Fruit fly (Drosophila melanogaster): Measurements from ENCODE around the gene eff.

eff gene

DNA sequence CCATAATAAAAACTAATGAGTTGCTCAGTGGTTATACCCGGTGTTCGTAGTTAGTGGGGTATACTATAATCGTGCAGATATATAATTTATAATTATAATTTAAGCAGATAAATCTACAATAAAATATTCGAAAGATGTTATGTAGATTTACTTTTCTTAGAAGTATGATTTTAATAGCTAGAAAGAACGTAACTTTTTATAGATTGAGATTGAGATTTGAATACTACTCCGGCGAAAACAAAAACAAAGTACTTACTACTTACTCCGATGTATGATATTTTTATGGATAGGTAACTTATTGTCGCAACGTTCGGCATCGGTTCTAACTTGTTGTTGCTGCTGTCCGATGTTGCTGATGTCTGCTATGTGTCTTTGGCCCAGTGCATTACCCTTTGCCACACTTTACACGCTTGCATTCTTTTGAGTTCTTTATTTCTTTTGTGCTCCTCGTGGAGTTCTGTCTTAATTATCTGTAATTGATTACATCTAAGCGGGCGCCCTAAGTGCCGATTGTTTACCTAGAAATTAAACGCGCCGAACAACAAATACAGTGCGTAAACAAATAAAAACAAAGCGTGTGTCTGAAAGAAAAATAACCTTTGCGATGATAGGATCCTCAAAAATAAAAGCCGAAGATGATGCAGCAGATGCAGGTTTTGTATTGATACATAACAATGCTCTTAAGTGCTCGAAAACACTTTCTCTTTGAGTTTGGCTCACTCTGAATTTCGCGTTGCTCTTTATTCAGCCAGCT, 7.4 kb upstream of the eff start (continued):
- TF ChIP-seq CG3281 (GFP tag; optimal IDR thresholded peaks at IDR 0.05): no peak
- TF ChIP-seq amos (GFP tag; IDR thresholded peaks at IDR 0.05; ENCODE audit: partially characterized antibody): no peak
- no peak for TF ChIP-seq CG32767 (GFP tag; IDR thresholded peaks at IDR 0.05)
- no peak for TF ChIP-seq CG16779 (GFP tag; IDR thresholded peaks at IDR 0.05)
- no peak for TF ChIP-seq ewg (GFP tag; optimal IDR thresholded peaks at IDR 0.05)
- no peak for TF ChIP-seq CG9817 (tag; optimal IDR thresholded peaks at IDR 0.05)
- no peak for TF ChIP-seq Dip2 (GFP tag; IDR thresholded peaks at IDR 0.05)
- peak; percentile 64 for TF ChIP-seq CG10979 (tag; optimal IDR thresholded peaks at IDR 0.05)
- no peak for TF ChIP-seq Lpt (GFP tag; optimal IDR thresholded peaks at IDR 0.05)
- TF ChIP-seq tin (GFP tag; optimal IDR thresholded peaks at IDR 0.05): no peak
- no peak for TF ChIP-seq CG4282 (GFP tag; optimal IDR thresholded peaks at IDR 0.05)
- TF ChIP-seq prd (optimal IDR thresholded peaks at IDR 0.05): no peak
- no peak for TF ChIP-seq prd (GFP tag; IDR thresholded peaks at IDR 0.05)
- TF ChIP-seq da (GFP tag; optimal IDR thresholded peaks at IDR 0.05): no peak
- no peak for TF ChIP-seq ken (GFP tag; IDR thresholded peaks at IDR 0.05)
- no peak for TF ChIP-seq btn (GFP tag; optimal IDR thresholded peaks at IDR 0.05)
- no peak for TF ChIP-seq Ada2b (GFP tag; IDR thresholded peaks at IDR 0.05)
- no peak for TF ChIP-seq sisA (GFP tag; IDR thresholded peaks at IDR 0.05)
- TF ChIP-seq HLHmδ (GFP tag; optimal IDR thresholded peaks at IDR 0.05): no peak
- TF ChIP-seq Six4 (GFP tag; optimal IDR thresholded peaks at IDR 0.05): no peak
- TF ChIP-seq CG1603 (tag; optimal IDR thresholded peaks at IDR 0.05): peak; percentile 7
- TF ChIP-seq Dll (GFP tag; IDR thresholded peaks at IDR 0.05; ENCODE audit: partially characterized antibody): no peak
- peak; percentile 29 for TF ChIP-seq phol (tag; optimal IDR thresholded peaks at IDR 0.05)
- TF ChIP-seq lola (GFP tag; optimal IDR thresholded peaks at IDR 0.05): no peak
- peak; percentile 45; the same call in 1 of the 3 replicates for TF ChIP-seq CG17361 (GFP tag; IDR thresholded peaks at IDR 0.05)
- no peak for TF ChIP-seq CG16813 (GFP tag; IDR thresholded peaks at IDR 0.05; ENCODE audit: partially characterized antibody)
- TF ChIP-seq Jarid2 (GFP tag; optimal IDR thresholded peaks at IDR 0.05): no peak
- no peak for TF ChIP-seq twi (tag; optimal IDR thresholded peaks at IDR 0.05)
- TF ChIP-seq BtbVII (GFP tag; optimal IDR thresholded peaks at IDR 0.05): no peak
- no peak for TF ChIP-seq CG6791 (GFP tag; IDR thresholded peaks at IDR 0.05; ENCODE audit: partially characterized antibody)
- TF ChIP-seq Stat92E (GFP tag; optimal IDR thresholded peaks at IDR 0.05): no peak
- TF ChIP-seq Meics (GFP tag; optimal IDR thresholded peaks at IDR 0.05): no peak
- TF ChIP-seq sna (GFP tag; IDR thresholded peaks at IDR 0.05; ENCODE audit: partially characterized antibody): no peak
- peak in 1 of 2 experiments; percentile 4 for TF ChIP-seq Pdp1 (GFP tag; optimal IDR thresholded peaks at IDR 0.05)
- TF ChIP-seq fd102C (GFP tag; optimal IDR thresholded peaks at IDR 0.05): peak; percentile 49
- TF ChIP-seq chm (GFP tag; IDR thresholded peaks at IDR 0.05): no peak
- 0 out of 2 replicates have a peak, but pooled peaks have one; percentile 24 for TF ChIP-seq Xrp1 (GFP tag; IDR thresholded peaks at IDR 0.05)
- TF ChIP-seq Hmr (GFP tag; optimal IDR thresholded peaks at IDR 0.05): no peak
- TF ChIP-seq CG4404 (GFP tag; IDR thresholded peaks at IDR 0.05): no peak
- no peak for TF ChIP-seq Scr (GFP tag; IDR thresholded peaks at IDR 0.05; ENCODE audit: partially characterized antibody)
- no peak for TF ChIP-seq Max (GFP tag; optimal IDR thresholded peaks at IDR 0.05)
- TF ChIP-seq sima (GFP tag; optimal IDR thresholded peaks at IDR 0.05): no peak
- no peak for TF ChIP-seq ftz-f1 (GFP tag; optimal IDR thresholded peaks at IDR 0.05)
- TF ChIP-seq NK7.1 (GFP tag; optimal IDR thresholded peaks at IDR 0.05): no peak
- no peak for TF ChIP-seq ems (GFP tag; optimal IDR thresholded peaks at IDR 0.05)
- TF ChIP-seq row (GFP tag; IDR thresholded peaks at IDR 0.05): peak; percentile 44; the same call in 2 of the 3 replicates
- no peak for TF ChIP-seq ab (GFP tag; optimal IDR thresholded peaks at IDR 0.05)
- no peak for TF ChIP-seq lbe (GFP tag; optimal IDR thresholded peaks at IDR 0.05)
- no peak for TF ChIP-seq Atf-2 (GFP tag; optimal IDR thresholded peaks at IDR 0.05)

Measured in whole organism, embryonic.